Worm (Caenorhabditis elegans) whole organism, young adult: Measurements from ENCODE around the gene trmt-10C.2.

Source experiments
- B0019.2 ChIP-seq: fragments of 200-800 bp; sonication (Bioruptor generic); conservative IDR thresholded peaks from 2 replicates; pipeline ENCODE4 v1.3.6; 2022; ENCODE audit warnings: missing genetic modification reagents, missing genetic modification characterization, missing compliant biosample characterization
- F22D6.2 ChIP-seq: sonication (generic microtip); optimal IDR thresholded peaks from 2 replicates; lab custom pipeline; 2016; ENCODE audit warnings: mild to moderate bottlenecking, missing genetic modification characterization, missing compliant biosample characterization
- F55B11.4 ChIP-seq: sonication (generic microtip); optimal IDR thresholded peaks from 2 replicates; lab custom pipeline; 2016; ENCODE audit warnings: missing compliant biosample characterization, missing genetic modification characterization, borderline replicate concordance; ENCODE audit not compliant: insufficient read depth
- ZK185.1 ChIP-seq: sonication (generic microtip); optimal IDR thresholded peaks from 2 replicates; lab custom pipeline; 2016; ENCODE audit warnings: mild to moderate bottlenecking, missing genetic modification characterization, missing compliant biosample characterization; ENCODE audit not compliant: poor library complexity, severe bottlenecking
- attf-3 ChIP-seq: fragments of 200-800 bp; sonication (Bioruptor generic); conservative IDR thresholded peaks from 2 replicates; pipeline ENCODE4 v1.3.6; 2022; ENCODE audit warnings: missing genetic modification reagents, missing genetic modification characterization, missing compliant biosample characterization
- attf-5 ChIP-seq: fragments of 200-800 bp; sonication (Bioruptor generic); optimal IDR thresholded peaks from 2 replicates; lab custom pipeline; 2018; ENCODE audit warnings: mild to moderate bottlenecking, missing genetic modification characterization, missing compliant biosample characterization
- ccch-3 ChIP-seq: fragments of 200-800 bp; sonication (Bioruptor generic); optimal IDR thresholded peaks from 2 replicates; lab custom pipeline; 2018; ENCODE audit warnings: mild to moderate bottlenecking, missing genetic modification characterization, missing compliant biosample characterization
- ceh-79 ChIP-seq: sonication (generic microtip); optimal IDR thresholded peaks from 2 replicates; lab custom pipeline; 2017; ENCODE audit warnings: mild to moderate bottlenecking, missing genetic modification characterization, missing compliant biosample characterization
- chd-7 ChIP-seq: sonication (generic microtip); optimal IDR thresholded peaks from 2 replicates; lab custom pipeline; 2016; ENCODE audit warnings: mild to moderate bottlenecking, missing genetic modification characterization, moderate library complexity, missing compliant biosample characterization
- dox-1 ChIP-seq: fragments of 200-800 bp; sonication (Bioruptor generic); IDR thresholded peaks from 2 replicates; pipeline ENCODE4 v1.3.6; 2022; ENCODE audit warnings: missing genetic modification reagents, missing genetic modification characterization, missing compliant biosample characterization
- dpl-1 ChIP-seq: fragments of 150-350 bp; optimal IDR thresholded peaks from 2 replicates; lab custom pipeline; 2014; ENCODE audit warnings: missing biosample characterization, missing genetic modification reagents, missing genetic modification characterization
- ekl-4 ChIP-seq: fragments of 200-800 bp; sonication (Bioruptor generic); IDR thresholded peaks from 2 replicates; pipeline ENCODE4 v1.3.6; 2022; ENCODE audit warnings: missing genetic modification reagents, missing genetic modification characterization, missing compliant biosample characterization
- hmg-1.2 ChIP-seq: fragments of 200-800 bp; sonication (Bioruptor generic); IDR thresholded peaks from 2 replicates; pipeline ENCODE4 v1.3.6; 2022; ENCODE audit warnings: missing genetic modification reagents, missing genetic modification characterization, missing compliant biosample characterization
- hmg-20 ChIP-seq: fragments of 200-800 bp; sonication (Bioruptor generic); IDR thresholded peaks from 2 replicates; pipeline ENCODE4 v1.3.6; 2022; ENCODE audit warnings: missing genetic modification reagents, missing genetic modification characterization, missing compliant biosample characterization
- hrde-1 ChIP-seq: sonication (generic microtip); optimal IDR thresholded peaks from 2 replicates; lab custom pipeline; 2016; ENCODE audit warnings: missing genetic modification characterization, mild to moderate bottlenecking, missing compliant biosample characterization, moderate library complexity, missing genotype, missing genetic modification reagents, borderline replicate concordance
- hsf-1 ChIP-seq: fragments of 200-800 bp; sonication (Bioruptor generic); IDR thresholded peaks from 2 replicates; pipeline ENCODE4 v1.3.6; 2022; ENCODE audit warnings: missing genetic modification reagents, missing genetic modification characterization, missing compliant biosample characterization
- lin-35 ChIP-seq, 3 experiments: fragments of 150-350 bp in 2 of 3; sonication (generic microtip) in 1 of 3; optimal IDR thresholded peaks; 2 replicates each; lab custom pipeline; 2014 to 2018; ENCODE audit warnings: missing biosample characterization in 3 of 3, missing genetic modification characterization in 3 of 3, missing genetic modification reagents in 3 of 3
- lsy-27 ChIP-seq: sonication (generic microtip); optimal IDR thresholded peaks from 2 replicates; lab custom pipeline; 2017; ENCODE audit warnings: missing genetic modification characterization, mild to moderate bottlenecking, missing compliant biosample characterization, antibody characterized with exemption, missing genotype, borderline replicate concordance; ENCODE audit not compliant: insufficient read depth
- madf-10 ChIP-seq: sonication (generic microtip); optimal IDR thresholded peaks from 2 replicates; lab custom pipeline; 2016; ENCODE audit warnings: mild to moderate bottlenecking, missing genetic modification characterization, missing compliant biosample characterization
- madf-3 ChIP-seq: fragments of 200-800 bp; sonication (Bioruptor generic); IDR thresholded peaks from 2 replicates; pipeline ENCODE4 v1.3.6; 2022; ENCODE audit warnings: missing genetic modification reagents, missing genetic modification characterization, missing compliant biosample characterization
- madf-6 ChIP-seq: fragments of 200-800 bp; sonication (Bioruptor generic); IDR thresholded peaks from 2 replicates; pipeline ENCODE4 v1.3.6; 2022; ENCODE audit warnings: missing genetic modification reagents, missing genetic modification characterization, missing compliant biosample characterization
- madf-8 ChIP-seq: fragments of 200-800 bp; sonication (Bioruptor generic); conservative IDR thresholded peaks from 2 replicates; pipeline ENCODE4 v1.3.6; 2022; ENCODE audit warnings: missing genetic modification reagents, missing genetic modification characterization, missing compliant biosample characterization
- mes-4 ChIP-seq: sonication (generic microtip); optimal IDR thresholded peaks from 2 replicates; lab custom pipeline; 2016; ENCODE audit warnings: missing genotype, missing genetic modification characterization, missing compliant biosample characterization
- nfya-1 ChIP-seq: sonication (generic microtip); optimal IDR thresholded peaks from 2 replicates; lab custom pipeline; 2017; ENCODE audit warnings: antibody characterized with exemption, missing compliant biosample characterization, missing genetic modification characterization, borderline replicate concordance; ENCODE audit not compliant: insufficient read depth
- nfya-2 ChIP-seq: fragments of 200-800 bp; sonication (Bioruptor generic); IDR thresholded peaks from 2 replicates; pipeline ENCODE4 v1.3.6; 2022; ENCODE audit warnings: missing genetic modification reagents, missing genetic modification characterization, missing compliant biosample characterization
- nfyb-1 ChIP-seq: fragments of 200-800 bp; sonication (Bioruptor generic); IDR thresholded peaks from 2 replicates; pipeline ENCODE4 v1.3.6; 2022; ENCODE audit warnings: missing genetic modification reagents, missing genetic modification characterization, missing compliant biosample characterization
- nhr-27 ChIP-seq: fragments of 200-800 bp; sonication (Bioruptor generic); optimal IDR thresholded peaks from 2 replicates; lab custom pipeline; 2018; ENCODE audit warnings: mild to moderate bottlenecking, missing genetic modification characterization, moderate library complexity, missing compliant biosample characterization
- nhr-80 ChIP-seq: sonication (generic microtip); optimal IDR thresholded peaks from 2 replicates; lab custom pipeline; 2016; ENCODE audit warnings: missing genetic modification characterization, missing compliant biosample characterization
- nhr-90 ChIP-seq: sonication (generic microtip); optimal IDR thresholded peaks from 2 replicates; lab custom pipeline; 2016; ENCODE audit warnings: missing genotype, mild to moderate bottlenecking, missing genetic modification characterization, missing compliant biosample characterization
- sea-2 ChIP-seq: fragments of 200-800 bp; sonication (Bioruptor generic); IDR thresholded peaks from 2 replicates; pipeline ENCODE4 v1.3.6; 2022; ENCODE audit warnings: missing genetic modification characterization, missing compliant biosample characterization
- snpc-1.3 ChIP-seq: sonication (generic microtip); optimal IDR thresholded peaks from 2 replicates; lab custom pipeline; 2017; ENCODE audit warnings: missing genetic modification characterization, mild to moderate bottlenecking, missing compliant biosample characterization, antibody characterized with exemption, moderate library complexity, missing genotype, missing genetic modification reagents; ENCODE audit not compliant: insufficient read depth
- sptf-2 ChIP-seq: fragments of 200-800 bp; sonication (Bioruptor generic); optimal IDR thresholded peaks from 2 replicates; lab custom pipeline; 2018; ENCODE audit warnings: mild to moderate bottlenecking, missing genetic modification characterization, missing compliant biosample characterization
- tbx-9 ChIP-seq: sonication (generic microtip); optimal IDR thresholded peaks from 2 replicates; lab custom pipeline; 2016; ENCODE audit warnings: borderline replicate concordance, missing genetic modification characterization, inconsistent platforms, missing compliant biosample characterization
- unc-130 ChIP-seq: sonication (generic microtip); optimal IDR thresholded peaks from 2 replicates; lab custom pipeline; 2016; ENCODE audit warnings: missing genetic modification reagents, missing genetic modification characterization, missing compliant biosample characterization
- zfh-2 ChIP-seq: fragments of 200-800 bp; sonication (Bioruptor generic); conservative IDR thresholded peaks from 2 replicates; pipeline ENCODE4 v1.3.6; 2022; ENCODE audit warnings: missing genetic modification reagents, missing genetic modification characterization, missing compliant biosample characterization
- ztf-22 ChIP-seq: fragments of 200-800 bp; sonication (Bioruptor generic); optimal IDR thresholded peaks from 2 replicates; lab custom pipeline; 2018; ENCODE audit warnings: mild to moderate bottlenecking, missing genetic modification characterization, moderate library complexity, missing compliant biosample characterization
- ztf-26 ChIP-seq: sonication (generic microtip); optimal IDR thresholded peaks from 2 replicates; lab custom pipeline; 2017; ENCODE audit warnings: missing genetic modification characterization, missing compliant biosample characterization

trmt-10C.2 gene

DNA sequence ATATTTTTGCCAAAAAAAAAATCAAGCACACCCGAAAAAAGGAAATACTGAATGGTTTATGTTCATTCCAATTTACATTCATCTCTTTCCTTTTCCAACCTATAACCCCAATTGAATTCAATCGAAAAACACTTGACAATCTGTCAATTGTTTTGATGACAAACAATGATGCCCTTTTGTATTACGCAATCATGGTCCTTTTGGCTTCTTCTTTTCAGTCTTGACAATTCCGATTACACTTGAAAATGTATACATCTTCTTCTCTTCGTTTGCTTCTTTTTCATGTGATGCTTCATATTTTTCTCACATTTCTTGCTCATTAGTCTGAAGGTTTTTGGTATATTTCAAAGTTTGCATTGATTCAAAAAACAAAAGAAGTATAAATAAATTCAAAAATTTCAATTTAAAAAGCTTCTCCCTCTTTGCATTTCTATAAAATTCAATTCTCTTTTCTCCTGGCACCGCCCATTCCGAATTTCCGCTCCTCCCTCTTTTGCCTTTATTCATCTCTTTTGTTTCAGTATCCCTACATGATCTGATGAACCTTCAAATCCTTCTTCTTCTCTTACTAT is 14.8 kb upstream of the trmt-10C.2 start, which contains the start of gene C56G2.4 (continued):
- TF ChIP-seq ztf-22 (GFP tag; lab: Kevin White, UChicago) (no peak), dpl-1 (GFP tag; lab: Kevin White, UChicago) (no peak), unc-130 (GFP tag; lab: Kevin White, UChicago) (no peak)

ce11 chrIII:6334364-6334763 is 11.7 kb upstream of the trmt-10C.2 start:
- TF ChIP-seq dox-1 (GFP tag; lab: Robert Waterston, UW) (no peak), F22D6.2 (tag; lab: Kevin White, UChicago) (no peak)

- TF ChIP-seq madf-8 (GFP tag; lab: Robert Waterston, UW), result peak; percentile 41; the same call in 1 of the 2 replicates
- TF ChIP-seq madf-6 (GFP tag; lab: Robert Waterston, UW), result peak; percentile 69
Measured at ce11 chrIII:6337730-6338129, 8.4 kb upstream of the trmt-10C.2 start.

DNA sequence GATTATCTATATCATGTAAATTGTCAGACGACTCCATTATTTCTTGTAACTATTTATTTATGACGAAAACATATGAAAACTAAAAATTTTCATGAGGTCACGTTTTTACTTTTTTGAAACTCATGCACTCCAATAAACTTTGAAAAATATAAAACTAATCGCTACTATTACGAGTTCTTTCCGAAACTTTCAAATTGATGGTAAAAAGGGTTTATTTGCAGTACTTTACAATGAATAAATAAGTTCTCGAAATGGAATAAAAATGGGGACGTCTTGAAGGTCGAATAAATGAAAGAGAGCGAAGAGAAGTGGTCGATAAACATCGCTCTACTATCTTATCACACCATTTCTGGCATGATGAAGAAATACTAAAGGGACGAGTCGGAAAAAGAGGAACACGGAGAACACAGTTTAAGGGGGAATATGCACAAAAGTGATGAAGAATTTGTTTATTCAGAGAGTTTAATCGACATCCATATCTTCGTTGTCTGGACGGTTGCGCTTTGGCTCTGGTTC is 6.1 kb upstream of the trmt-10C.2 start, which contains the start of gene let-767:
Gene let-767, minus strand, starts transcription at position 51 of the 516 bp plus-strand sequence.
- TF ChIP-seq B0019.2 (GFP tag; lab: Robert Waterston, UW), result no peak
- TF ChIP-seq ZK185.1 (tag; lab: Kevin White, UChicago), result no peak
- no peak for TF ChIP-seq chd-7 (tag; lab: Kevin White, UChicago)
- TF ChIP-seq mes-4, result no peak
- no peak for TF ChIP-seq dox-1 (GFP tag; lab: Robert Waterston, UW)
- no peak for TF ChIP-seq sptf-2
- TF ChIP-seq ekl-4, result peak; percentile 32; the same call in 1 of the 2 replicates
- TF ChIP-seq sea-2 (GFP tag; lab: Robert Waterston, UW), result no peak
- no peak for TF ChIP-seq lsy-27 (tag; lab: Kevin White, UChicago)
- 0 out of 2 replicates have a peak, but pooled peaks have one; percentile 36 for TF ChIP-seq madf-3 (GFP tag; lab: Robert Waterston, UW)
- peak; percentile 45 for TF ChIP-seq nhr-80
- no peak for TF ChIP-seq ceh-79
- TF ChIP-seq ztf-26 (tag; lab: Kevin White, UChicago), result no peak
- TF ChIP-seq madf-10 (tag; lab: Kevin White, UChicago), result no peak
- TF ChIP-seq hsf-1 (GFP tag; lab: Robert Waterston, UW), result no peak
- TF ChIP-seq snpc-1.3, result no peak
- no peak for TF ChIP-seq hmg-20 (GFP tag; lab: Robert Waterston, UW)
- no peak for TF ChIP-seq nfya-2 (GFP tag; lab: Robert Waterston, UW)
- TF ChIP-seq attf-3 (GFP tag; lab: Robert Waterston, UW), result no peak
- TF ChIP-seq ccch-3 (GFP tag; lab: Kevin White, UChicago), result no peak
- no peak for TF ChIP-seq F55B11.4 (tag; lab: Kevin White, UChicago)
- no peak for TF ChIP-seq nhr-27
- TF ChIP-seq lin-35 (GFP tag; optimal IDR thresholded peaks at IDR 0.05; lab: Kevin White, UChicago), result no peak
- no peak for TF ChIP-seq attf-5 (GFP tag; lab: Kevin White, UChicago)
- no peak for TF ChIP-seq nfya-1 (tag; lab: Kevin White, UChicago)
- no peak for TF ChIP-seq zfh-2 (GFP tag; lab: Robert Waterston, UW)
- no peak for TF ChIP-seq nhr-90 (tag; lab: Kevin White, UChicago)
- no peak for TF ChIP-seq nfyb-1
- TF ChIP-seq hrde-1 (tag; lab: Kevin White, UChicago), result no peak
- TF ChIP-seq hmg-1.2, result 0 out of 2 replicates have a peak, but pooled peaks have one; percentile 4
- no peak for TF ChIP-seq tbx-9 (tag; lab: Kevin White, UChicago)
- TF ChIP-seq unc-130 (GFP tag; lab: Kevin White, UChicago), result no peak
- no peak for TF ChIP-seq F22D6.2 (tag; lab: Kevin White, UChicago)
